Worm (Caenorhabditis elegans) whole organism, young adult: Measurements from ENCODE around the gene clec-250.
"Not testable (repeated sequence)": the region's sequence is repeated elsewhere in the genome, so short reads cannot be mapped to it uniquely, and the experiment has no call there.

Experiments used
- B0035.1 ChIP-seq: sonication (generic microtip); optimal IDR thresholded peaks from 2 replicates; lab custom pipeline; 2016; ENCODE audit warnings: missing genetic modification characterization, mild to moderate bottlenecking, missing compliant biosample characterization, missing genotype, missing genetic modification reagents
- B0261.1 ChIP-seq: sonication (generic microtip); optimal IDR thresholded peaks from 2 replicates; lab custom pipeline; 2016; ENCODE audit warnings: mild to moderate bottlenecking, missing genetic modification characterization, moderate library complexity, missing compliant biosample characterization
- B0336.3 ChIP-seq: fragments of 200-800 bp; sonication (Bioruptor generic); IDR thresholded peaks from 2 replicates; pipeline ENCODE4 v1.3.6; 2022; ENCODE audit warnings: missing genetic modification characterization, missing compliant biosample characterization
- C06A6.2 ChIP-seq: fragments of 200-800 bp; sonication (Bioruptor generic); conservative IDR thresholded peaks from 2 replicates; pipeline ENCODE4 v1.3.6; 2022; ENCODE audit warnings: missing genetic modification characterization, missing compliant biosample characterization
- F22D6.2 ChIP-seq: sonication (generic microtip); optimal IDR thresholded peaks from 2 replicates; lab custom pipeline; 2016; ENCODE audit warnings: mild to moderate bottlenecking, missing genetic modification characterization, missing compliant biosample characterization
- T26A5.8 ChIP-seq: sonication (generic microtip); optimal IDR thresholded peaks from 2 replicates; lab custom pipeline; 2016; ENCODE audit warnings: missing genetic modification characterization, missing compliant biosample characterization
- Y67H2A.10 ChIP-seq: fragments of 200-800 bp; sonication (Bioruptor generic); conservative IDR thresholded peaks from 2 replicates; pipeline ENCODE4 v1.3.6; 2022; ENCODE audit warnings: missing genetic modification reagents, missing genetic modification characterization, missing compliant biosample characterization
- Y79H2A.3 ChIP-seq: fragments of 200-800 bp; sonication (Bioruptor generic); conservative IDR thresholded peaks from 2 replicates; pipeline ENCODE4 v1.3.6; 2022; ENCODE audit warnings: missing genetic modification reagents, missing genetic modification characterization, missing compliant biosample characterization
- aptf-3 ChIP-seq: fragments of 200-800 bp; sonication (Bioruptor generic); IDR thresholded peaks from 2 replicates; pipeline ENCODE4 v1.3.6; 2022; ENCODE audit warnings: missing genetic modification characterization, missing compliant biosample characterization
- atf-7 ChIP-seq: sonication (generic microtip); optimal IDR thresholded peaks from 2 replicates; lab custom pipeline; 2017; ENCODE audit warnings: mild to moderate bottlenecking, missing genetic modification characterization, missing compliant biosample characterization
- attf-3 ChIP-seq: fragments of 200-800 bp; sonication (Bioruptor generic); conservative IDR thresholded peaks from 2 replicates; pipeline ENCODE4 v1.3.6; 2022; ENCODE audit warnings: missing genetic modification reagents, missing genetic modification characterization, missing compliant biosample characterization
- attf-6 ChIP-seq: fragments of 200-800 bp; sonication (Bioruptor generic); IDR thresholded peaks from 2 replicates; pipeline ENCODE4 v1.3.6; 2022; ENCODE audit warnings: missing genetic modification reagents, missing genetic modification characterization, missing compliant biosample characterization
- ceh-27 ChIP-seq: fragments of 200-800 bp; sonication (Bioruptor generic); optimal IDR thresholded peaks from 2 replicates; lab custom pipeline; 2018; ENCODE audit warnings: mild to moderate bottlenecking, missing genetic modification characterization, moderate library complexity, missing compliant biosample characterization
- ceh-79 ChIP-seq: sonication (generic microtip); optimal IDR thresholded peaks from 2 replicates; lab custom pipeline; 2017; ENCODE audit warnings: mild to moderate bottlenecking, missing genetic modification characterization, missing compliant biosample characterization
- die-1 ChIP-seq: sonication (generic microtip); optimal IDR thresholded peaks from 2 replicates; lab custom pipeline; 2016; ENCODE audit warnings: missing genotype, mild to moderate bottlenecking, missing genetic modification characterization, missing compliant biosample characterization
- dox-1 ChIP-seq: fragments of 200-800 bp; sonication (Bioruptor generic); IDR thresholded peaks from 2 replicates; pipeline ENCODE4 v1.3.6; 2022; ENCODE audit warnings: missing genetic modification reagents, missing genetic modification characterization, missing compliant biosample characterization
- egl-18 ChIP-seq: fragments of 200-800 bp; sonication (Bioruptor generic); IDR thresholded peaks from 2 replicates; pipeline ENCODE4 v1.3.6; 2022; ENCODE audit warnings: missing genetic modification reagents, missing genetic modification characterization, missing compliant biosample characterization
- egl-44 ChIP-seq: fragments of 200-800 bp; sonication (Bioruptor generic); IDR thresholded peaks from 2 replicates; pipeline ENCODE4 v1.3.6; 2022; ENCODE audit warnings: missing genetic modification reagents, missing genetic modification characterization, missing compliant biosample characterization
- ekl-4 ChIP-seq: fragments of 200-800 bp; sonication (Bioruptor generic); IDR thresholded peaks from 2 replicates; pipeline ENCODE4 v1.3.6; 2022; ENCODE audit warnings: missing genetic modification reagents, missing genetic modification characterization, missing compliant biosample characterization
- ets-4 ChIP-seq: fragments of 200-800 bp; sonication (Bioruptor generic); optimal IDR thresholded peaks from 2 replicates; lab custom pipeline; 2018; ENCODE audit warnings: mild to moderate bottlenecking, missing genetic modification characterization, missing compliant biosample characterization
- him-1 ChIP-seq: sonication (generic microtip); optimal IDR thresholded peaks from 2 replicates; lab custom pipeline; 2016; ENCODE audit warnings: missing genotype, missing genetic modification reagents, missing genetic modification characterization, missing compliant biosample characterization
- hmg-1.2 ChIP-seq: fragments of 200-800 bp; sonication (Bioruptor generic); IDR thresholded peaks from 2 replicates; pipeline ENCODE4 v1.3.6; 2022; ENCODE audit warnings: missing genetic modification reagents, missing genetic modification characterization, missing compliant biosample characterization
- hmg-20 ChIP-seq: fragments of 200-800 bp; sonication (Bioruptor generic); IDR thresholded peaks from 2 replicates; pipeline ENCODE4 v1.3.6; 2022; ENCODE audit warnings: missing genetic modification reagents, missing genetic modification characterization, missing compliant biosample characterization
- hrde-1 ChIP-seq: sonication (generic microtip); optimal IDR thresholded peaks from 2 replicates; lab custom pipeline; 2016; ENCODE audit warnings: missing genetic modification characterization, mild to moderate bottlenecking, missing compliant biosample characterization, moderate library complexity, missing genotype, missing genetic modification reagents, borderline replicate concordance
- lin-35 ChIP-seq, 3 experiments: fragments of 150-350 bp in 2 of 3; sonication (generic microtip) in 1 of 3; optimal IDR thresholded peaks; 2 replicates each; lab custom pipeline; 2014 to 2018; ENCODE audit warnings: missing biosample characterization in 3 of 3, missing genetic modification characterization in 3 of 3, missing genetic modification reagents in 3 of 3
- lin-40 ChIP-seq: sonication (generic microtip); optimal IDR thresholded peaks from 2 replicates; lab custom pipeline; 2016; ENCODE audit warnings: missing genetic modification characterization, mild to moderate bottlenecking, missing compliant biosample characterization, missing genotype, missing genetic modification reagents
- lir-1 ChIP-seq: fragments of 200-800 bp; sonication (Bioruptor generic); conservative IDR thresholded peaks from 2 replicates; pipeline ENCODE4 v1.3.6; 2022; ENCODE audit warnings: missing genetic modification reagents, missing genetic modification characterization, missing compliant biosample characterization
- madf-10 ChIP-seq: sonication (generic microtip); optimal IDR thresholded peaks from 2 replicates; lab custom pipeline; 2016; ENCODE audit warnings: mild to moderate bottlenecking, missing genetic modification characterization, missing compliant biosample characterization
- madf-8 ChIP-seq: fragments of 200-800 bp; sonication (Bioruptor generic); conservative IDR thresholded peaks from 2 replicates; pipeline ENCODE4 v1.3.6; 2022; ENCODE audit warnings: missing genetic modification reagents, missing genetic modification characterization, missing compliant biosample characterization
- mcd-1 ChIP-seq: fragments of 200-800 bp; sonication (Bioruptor generic); IDR thresholded peaks from 2 replicates; pipeline ENCODE4 v1.3.6; 2022; ENCODE audit warnings: missing genetic modification reagents, missing genetic modification characterization, missing compliant biosample characterization
- nhr-27 ChIP-seq: fragments of 200-800 bp; sonication (Bioruptor generic); optimal IDR thresholded peaks from 2 replicates; lab custom pipeline; 2018; ENCODE audit warnings: mild to moderate bottlenecking, missing genetic modification characterization, moderate library complexity, missing compliant biosample characterization
- pbrm-1 ChIP-seq: fragments of 200-800 bp; sonication (Bioruptor generic); IDR thresholded peaks from 2 replicates; pipeline ENCODE4 v1.3.6; 2022; ENCODE audit warnings: missing genetic modification reagents, missing genetic modification characterization, missing compliant biosample characterization
- rpc-1 ChIP-seq, 2 experiments: fragments of 150-350 bp in 1 of 2; sonication (generic microtip) in 1 of 2; optimal IDR thresholded peaks; 2 replicates each; lab custom pipeline; 2014 to 2018; ENCODE audit warnings: missing biosample characterization in 1 of 2, missing genetic modification characterization in 1 of 2, missing genetic modification reagents in 1 of 2, missing genotype in 1 of 2
- ztf-22 ChIP-seq: fragments of 200-800 bp; sonication (Bioruptor generic); optimal IDR thresholded peaks from 2 replicates; lab custom pipeline; 2018; ENCODE audit warnings: mild to moderate bottlenecking, missing genetic modification characterization, moderate library complexity, missing compliant biosample characterization
- ztf-26 ChIP-seq: sonication (generic microtip); optimal IDR thresholded peaks from 2 replicates; lab custom pipeline; 2017; ENCODE audit warnings: missing genetic modification characterization, missing compliant biosample characterization
- ztf-3 ChIP-seq: fragments of 200-800 bp; sonication (Bioruptor generic); optimal IDR thresholded peaks from 2 replicates; lab custom pipeline; 2018; ENCODE audit warnings: mild to moderate bottlenecking, missing genetic modification characterization, missing compliant biosample characterization

Gene clec-250

ce11 chrV:18770623-18771022 is 28.6 kb upstream of the clec-250 start, which contains the start of gene clec-255:
TSS of gene clec-255 (minus strand) at chrV:18770723.
- TF ChIP-seq ztf-3 (GFP tag; lab: Kevin White, UChicago) (no peak), aptf-3 (GFP tag; lab: Robert Waterston, UW) (no peak), F22D6.2 (no peak), pbrm-1 (GFP tag; lab: Robert Waterston, UW) (no peak), ceh-27 (GFP tag; lab: Kevin White, UChicago) (no peak), attf-6 (GFP tag; lab: Robert Waterston, UW) (no peak), B0336.3 (GFP tag; lab: Robert Waterston, UW) (no peak), lin-40 (tag; lab: Kevin White, UChicago) (no peak), Y67H2A.10 (GFP tag; lab: Robert Waterston, UW) (no peak), mcd-1 (no peak), B0035.1 (tag; lab: Kevin White, UChicago) (no peak), egl-44 (no peak), T26A5.8 (tag; lab: Kevin White, UChicago) (no peak)

- TF ChIP-seq attf-3 (no peak), ceh-79 (tag; lab: Kevin White, UChicago) (no peak), Y79H2A.3 (no peak), lir-1 (no peak), dox-1 (GFP tag; lab: Robert Waterston, UW) (no peak), ztf-26 (tag; lab: Kevin White, UChicago) (no peak)
- TF ChIP-seq, all 124 proteins: peak for 0
Observed at ce11 chrV:18769902-18770301, 27.9 kb upstream of the clec-250 start.

DNA sequence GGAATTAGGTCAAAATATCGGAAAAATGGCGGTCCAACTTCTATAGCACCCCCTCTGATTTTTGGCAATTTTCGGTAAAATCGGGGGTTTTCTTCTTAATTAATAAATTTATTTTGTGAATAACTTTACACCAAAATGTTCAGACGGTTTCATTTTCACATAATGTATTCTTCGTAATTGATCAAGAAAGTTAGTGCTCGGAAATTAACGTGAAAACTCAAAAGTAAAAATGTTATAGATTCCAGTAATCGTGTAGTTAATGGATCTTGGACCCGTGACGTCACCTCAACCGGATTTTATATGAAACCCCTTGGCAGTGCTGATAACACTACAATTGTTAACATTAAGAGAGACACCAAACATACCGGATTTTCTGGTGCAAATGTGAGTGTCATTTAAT is 20.0 kb upstream of the clec-250 start, which contains the start of gene F11D11.22:
Gene F11D11.22 (plus strand): TSS at position 301 of the 400 bp plus-strand sequence.
- not testable (repeated sequence) for TF ChIP-seq C06A6.2 (GFP tag; lab: Robert Waterston, UW); lin-35 (GFP tag; optimal IDR thresholded peaks at IDR 0.05; lab: Kevin White, UChicago); ztf-22 (GFP tag; lab: Kevin White, UChicago)

DNA sequence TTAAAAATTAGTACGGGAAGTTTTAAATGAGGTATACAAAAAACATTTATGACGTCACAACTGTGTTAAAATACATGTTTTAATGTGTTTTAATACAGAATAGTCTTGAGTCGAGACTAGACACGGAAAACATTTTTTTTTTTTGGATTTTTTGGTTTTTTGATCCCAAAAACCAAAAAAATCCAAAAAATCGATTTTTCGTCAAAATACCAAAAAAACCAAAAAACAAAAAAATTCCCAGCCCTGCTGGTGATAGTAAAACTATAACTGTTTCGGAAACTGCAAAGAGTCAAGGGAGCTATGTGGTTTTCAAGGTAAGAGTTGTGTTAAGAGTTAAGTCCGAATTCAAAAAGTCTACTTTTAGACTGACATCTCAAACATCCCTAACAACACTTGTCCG is 19.1 kb upstream of the clec-250 start, which contains the start of gene F11D11.4:
Gene F11D11.4 (plus strand): TSS at position 301 of the 400 bp plus-strand sequence.
- TF ChIP-seq madf-10 (tag; lab: Kevin White, UChicago) (no peak), lin-35 (GFP tag; optimal IDR thresholded peaks at IDR 0.05; lab: Kevin White, UChicago) (no peak), rpc-1 (optimal IDR thresholded peaks at IDR 0.05; lab: Kevin White, UChicago) (no peak), rpc-1 (tag; optimal IDR thresholded peaks at IDR 0.05; lab: Kevin White, UChicago) (no peak), die-1 (no peak), ekl-4 (GFP tag; lab: Robert Waterston, UW) (no peak), madf-8 (GFP tag; lab: Robert Waterston, UW) (no peak), atf-7 (tag; lab: Kevin White, UChicago) (no peak), him-1 (tag; lab: Kevin White, UChicago) (no peak), nhr-27 (tag; lab: Kevin White, UChicago) (no peak), ets-4 (GFP tag; lab: Kevin White, UChicago) (no peak), hmg-20 (GFP tag; lab: Robert Waterston, UW) (no peak), hrde-1 (tag; lab: Kevin White, UChicago) (no peak), hmg-1.2 (no peak), ceh-27 (GFP tag; lab: Kevin White, UChicago) (no peak), egl-18 (GFP tag; lab: Robert Waterston, UW) (no peak), B0261.1 (tag; lab: Kevin White, UChicago) (no peak)
